Fruit fly (Drosophila melanogaster) whole organism, prepupa: Measurements from ENCODE around the gene CG31473.

ENCODE experiments used
- Blimp-1 ChIP-seq: fragments of 200-800 bp; sonication (Bioruptor generic); optimal IDR thresholded peaks from 3 replicates; lab custom pipeline; 2017; ENCODE audit warnings: missing biosample characterization, missing genetic modification characterization, mild to moderate bottlenecking, moderate library complexity, missing genetic modification reagents
- CG10631 ChIP-seq: fragments of 200-800 bp; sonication (Bioruptor generic); optimal IDR thresholded peaks from 2 replicates; lab custom pipeline; 2016; ENCODE audit warnings: missing biosample characterization, missing genetic modification characterization
- CG10669 ChIP-seq: fragments of 200-800 bp; sonication (Bioruptor generic); optimal IDR thresholded peaks from 3 replicates; lab custom pipeline; 2018; ENCODE audit warnings: missing biosample characterization, mild to moderate bottlenecking, missing genetic modification characterization, moderate library complexity
- CG11294 ChIP-seq: fragments of 200-800 bp; sonication (Bioruptor generic); IDR thresholded peaks from 2 replicates; pipeline ENCODE4 v1.3.6; 2022; ENCODE audit warnings: missing biosample characterization, missing genetic modification characterization
- CG11762 ChIP-seq: fragments of 200-800 bp; sonication (Bioruptor generic); optimal IDR thresholded peaks from 3 replicates; lab custom pipeline; 2016; ENCODE audit warnings: missing biosample characterization, missing genetic modification characterization; ENCODE audit not compliant: insufficient read depth
- CG15336 ChIP-seq: fragments of 200-800 bp; sonication (Bioruptor generic); IDR thresholded peaks from 2 replicates; pipeline ENCODE4 v1.3.6; 2022; ENCODE audit warnings: missing biosample characterization, missing genetic modification characterization
- CG1621 ChIP-seq: fragments of 200-800 bp; sonication (Bioruptor generic); optimal IDR thresholded peaks from 3 replicates; lab custom pipeline; 2018; ENCODE audit warnings: missing biosample characterization, mild to moderate bottlenecking, missing genetic modification characterization
- CG16779 ChIP-seq: fragments of 200-800 bp; sonication (Bioruptor generic); optimal IDR thresholded peaks from 3 replicates; lab custom pipeline; 2017; ENCODE audit warnings: missing biosample characterization, mild to moderate bottlenecking, missing genetic modification characterization
- CG3032 ChIP-seq: fragments of 200-800 bp; optimal IDR thresholded peaks from 2 replicates; lab custom pipeline; 2019; ENCODE audit warnings: missing biosample characterization, mild to moderate bottlenecking, missing genetic modification characterization, moderate library complexity
- CG31627 ChIP-seq: fragments of 200-800 bp; sonication (Bioruptor generic); optimal IDR thresholded peaks from 3 replicates; lab custom pipeline; 2016; ENCODE audit warnings: missing biosample characterization, missing genetic modification characterization
- CG32006 ChIP-seq: fragments of 200-800 bp; sonication (Bioruptor generic); optimal IDR thresholded peaks from 3 replicates; lab custom pipeline; 2017; ENCODE audit warnings: missing biosample characterization, mild to moderate bottlenecking, missing genetic modification characterization
- CG3919 ChIP-seq: fragments of 200-800 bp; sonication (Bioruptor generic); optimal IDR thresholded peaks from 3 replicates; lab custom pipeline; 2016; ENCODE audit warnings: missing biosample characterization, missing genetic modification characterization
- CG6276 ChIP-seq: fragments of 200-800 bp; sonication (Bioruptor generic); optimal IDR thresholded peaks from 2 replicates; lab custom pipeline; 2017; ENCODE audit warnings: missing biosample characterization, mild to moderate bottlenecking, missing genetic modification characterization
- CG6792 ChIP-seq: fragments of 200-800 bp; sonication (Bioruptor generic); optimal IDR thresholded peaks from 3 replicates; lab custom pipeline; 2016; ENCODE audit warnings: missing biosample characterization, missing genetic modification characterization
- CG6854 ChIP-seq: fragments of 200-800 bp; sonication (Bioruptor generic); optimal IDR thresholded peaks from 2 replicates; lab custom pipeline; 2017; ENCODE audit warnings: missing biosample characterization, mild to moderate bottlenecking, missing genetic modification characterization
- CG7368 ChIP-seq: fragments of 200-800 bp; sonication (Bioruptor generic); optimal IDR thresholded peaks from 3 replicates; lab custom pipeline; 2016; ENCODE audit warnings: missing biosample characterization, missing genetic modification characterization
- CG8632 ChIP-seq: fragments of 200-800 bp; sonication (Bioruptor generic); optimal IDR thresholded peaks from 3 replicates; lab custom pipeline; 2016; ENCODE audit warnings: missing biosample characterization, missing genetic modification characterization
- Eip75B ChIP-seq: fragments of 200-800 bp; sonication (Bioruptor generic); optimal IDR thresholded peaks from 3 replicates; lab custom pipeline; 2016; ENCODE audit warnings: missing biosample characterization, missing genetic modification characterization
- Eip78C ChIP-seq: fragments of 200-800 bp; sonication (Bioruptor generic); peaks from one replicate; lab custom pipeline; 2016; ENCODE audit warnings: missing biosample characterization, missing genetic modification characterization
- Eip93F ChIP-seq: fragments of 200-800 bp; sonication (Bioruptor generic); optimal IDR thresholded peaks from 2 replicates; lab custom pipeline; 2016; ENCODE audit warnings: missing biosample characterization, mild to moderate bottlenecking, missing genetic modification characterization
- Gug ChIP-seq: fragments of 200-800 bp; sonication (Bioruptor generic); IDR thresholded peaks from 2 replicates; pipeline ENCODE4 v1.3.6; 2022; ENCODE audit warnings: missing biosample characterization, missing genetic modification characterization
- Hr39 ChIP-seq: fragments of 200-800 bp; sonication (Bioruptor generic); optimal IDR thresholded peaks from 2 replicates; lab custom pipeline; 2016; ENCODE audit warnings: missing biosample characterization, missing genetic modification characterization
- Hr4 ChIP-seq: fragments of 200-800 bp; sonication (Bioruptor generic); optimal IDR thresholded peaks from 3 replicates; lab custom pipeline; 2016; ENCODE audit warnings: missing biosample characterization, missing genetic modification characterization
- Lpt ChIP-seq: fragments of 200-800 bp; sonication (Bioruptor generic); optimal IDR thresholded peaks from 3 replicates; lab custom pipeline; 2016; ENCODE audit warnings: missing biosample characterization, missing genetic modification characterization
- Met ChIP-seq: fragments of 200-800 bp; sonication (Bioruptor generic); optimal IDR thresholded peaks from 3 replicates; lab custom pipeline; 2016; ENCODE audit warnings: missing biosample characterization, missing genetic modification characterization
- OdsH ChIP-seq: fragments of 200-800 bp; sonication (Bioruptor generic); optimal IDR thresholded peaks from 3 replicates; lab custom pipeline; 2016; ENCODE audit warnings: missing biosample characterization, missing genetic modification characterization
- Smox ChIP-seq: fragments of 200-800 bp; sonication (Bioruptor generic); optimal IDR thresholded peaks from 3 replicates; lab custom pipeline; 2016; ENCODE audit warnings: missing biosample characterization, missing genetic modification characterization
- achi ChIP-seq: fragments of 200-800 bp; sonication (Bioruptor generic); optimal IDR thresholded peaks from 3 replicates; lab custom pipeline; 2016; ENCODE audit warnings: missing biosample characterization, missing genetic modification characterization
- acj6 ChIP-seq: fragments of 200-800 bp; sonication (Bioruptor generic); optimal IDR thresholded peaks from 3 replicates; lab custom pipeline; 2016; ENCODE audit warnings: missing biosample characterization, missing genetic modification characterization
- dsx ChIP-seq: fragments of 200-800 bp; optimal IDR thresholded peaks from 3 replicates; lab custom pipeline; 2019; ENCODE audit warnings: missing biosample characterization, mild to moderate bottlenecking, missing genetic modification characterization, moderate library complexity; ENCODE audit not compliant: poor library complexity, severe bottlenecking
- eg ChIP-seq: fragments of 200-800 bp; sonication (Bioruptor generic); IDR thresholded peaks from 3 replicates; pipeline ENCODE4 v1.3.6; 2022; ENCODE audit warnings: missing biosample characterization, missing genetic modification characterization
- esn ChIP-seq: fragments of 200-800 bp; sonication (Bioruptor generic); optimal IDR thresholded peaks from 2 replicates; lab custom pipeline; 2016; ENCODE audit warnings: missing biosample characterization, mild to moderate bottlenecking, missing genetic modification characterization, moderate library complexity
- fd59A ChIP-seq: fragments of 200-800 bp; sonication (Bioruptor generic); optimal IDR thresholded peaks from 2 replicates; lab custom pipeline; 2017; ENCODE audit warnings: missing biosample characterization, mild to moderate bottlenecking, missing genetic modification characterization, missing genetic modification reagents
- lz ChIP-seq: fragments of 200-800 bp; sonication (Bioruptor generic); optimal IDR thresholded peaks from 3 replicates; lab custom pipeline; 2016; ENCODE audit warnings: missing biosample characterization, missing genetic modification characterization
- net ChIP-seq: fragments of 200-800 bp; sonication (Bioruptor generic); optimal IDR thresholded peaks from 3 replicates; lab custom pipeline; 2016; ENCODE audit warnings: missing biosample characterization, missing genetic modification characterization
- pdm3 ChIP-seq: fragments of 200-800 bp; sonication (Bioruptor generic); optimal IDR thresholded peaks from 3 replicates; lab custom pipeline; 2016; ENCODE audit warnings: missing biosample characterization, missing genetic modification characterization
- ss ChIP-seq, 2 experiments: fragments of 200-800 bp; sonication (Bioruptor generic); optimal IDR thresholded peaks; 2 replicates in 1 of 2; 3 replicates in 1 of 2; lab custom pipeline; 2017 to 2018; ENCODE audit warnings: mild to moderate bottlenecking in 2 of 2, missing biosample characterization in 2 of 2, missing genetic modification characterization in 2 of 2, moderate library complexity in 1 of 2
- svp ChIP-seq: fragments of 200-800 bp; sonication (Bioruptor generic); peaks from one replicate; lab custom pipeline; 2016; ENCODE audit warnings: missing biosample characterization, missing genetic modification characterization
- topi ChIP-seq: fragments of 200-800 bp; sonication (Bioruptor generic); optimal IDR thresholded peaks from 3 replicates; lab custom pipeline; 2016; ENCODE audit warnings: missing biosample characterization, missing genetic modification characterization

CG31473 gene

dm6 chr3R:7813981-7814529, 2.4 kb downstream of the CG31473 start, which contains the start of gene CG34384 (continued):
- TF ChIP-seq Met (peak; percentile 48), CG6854 (GFP tag; lab: Kevin White, UChicago) (no peak), CG3032 (tag; lab: Kevin White, UChicago) (peak; percentile 49), CG6276 (GFP tag; lab: Kevin White, UChicago) (no peak), Eip78C (GFP tag; lab: Kevin White, UChicago) (peak; percentile 82), Smox (GFP tag; lab: Kevin White, UChicago) (peak; percentile 21), CG10669 (GFP tag; lab: Kevin White, UChicago) (peak; percentile 40), CG6792 (peak; percentile 52), fd59A (GFP tag; lab: Kevin White, UChicago) (peak; percentile 4), acj6 (GFP tag; lab: Kevin White, UChicago) (peak; percentile 30), pdm3 (GFP tag; lab: Kevin White, UChicago) (peak; percentile 41), Lpt (GFP tag; lab: Kevin White, UChicago) (no peak), esn (GFP tag; lab: Kevin White, UChicago) (peak; percentile 56), Hr4 (GFP tag; lab: Kevin White, UChicago) (peak; percentile 27), CG10631 (peak; percentile 31), CG8632 (GFP tag; lab: Kevin White, UChicago) (peak; percentile 19), CG16779 (tag; lab: Kevin White, UChicago) (no peak), dsx (peak; percentile 0), Blimp-1 (GFP tag; lab: Kevin White, UChicago) (peak; percentile 9), CG11294 (GFP tag; lab: Robert Waterston, UW) (no peak), Eip75B (GFP tag; lab: Kevin White, UChicago) (peak; percentile 59), achi (peak; percentile 28), topi (GFP tag; lab: Kevin White, UChicago) (peak; percentile 42)
- TF ChIP-seq, all 60 proteins: peak for 38

dm6 chr3R:7821559-7821958, 9.9 kb downstream of the CG31473 start:
- no peak for TF ChIP-seq CG6854 (GFP tag; lab: Kevin White, UChicago)
- TF ChIP-seq lz (GFP tag; lab: Kevin White, UChicago), result peak; percentile 18
- TF ChIP-seq ss (GFP tag; optimal IDR thresholded peaks at IDR 0.05; lab: Kevin White, UChicago), result peak in 1 of 2 experiments; percentile 28
- TF ChIP-seq topi (GFP tag; lab: Kevin White, UChicago), result no peak
- TF ChIP-seq Smox (GFP tag; lab: Kevin White, UChicago), result peak; percentile 28
- peak; percentile 40 for TF ChIP-seq CG10631
- peak; percentile 40 for TF ChIP-seq OdsH (GFP tag; lab: Kevin White, UChicago)
- peak; percentile 8 for TF ChIP-seq CG3919 (GFP tag; lab: Kevin White, UChicago)
- no peak for TF ChIP-seq CG7368 (GFP tag; lab: Kevin White, UChicago)
- peak; percentile 44 for TF ChIP-seq Hr4 (GFP tag; lab: Kevin White, UChicago)
- peak; percentile 50 for TF ChIP-seq svp (GFP tag; lab: Kevin White, UChicago)
- TF ChIP-seq eg (GFP tag; lab: Robert Waterston, UW), result peak; percentile 54; the same call in 2 of the 3 replicates
- peak; percentile 12 for TF ChIP-seq Hr39 (GFP tag; lab: Kevin White, UChicago)
- peak; percentile 13 for TF ChIP-seq CG31627 (GFP tag; lab: Kevin White, UChicago)
- peak; percentile 6 for TF ChIP-seq achi
- TF ChIP-seq Eip75B (GFP tag; lab: Kevin White, UChicago), result peak; percentile 8
- TF ChIP-seq CG16779 (tag; lab: Kevin White, UChicago), result no peak
- TF ChIP-seq Eip78C (GFP tag; lab: Kevin White, UChicago), result peak; percentile 68
- TF ChIP-seq CG1621 (tag; lab: Kevin White, UChicago), result no peak
- TF ChIP-seq fd59A (GFP tag; lab: Kevin White, UChicago), result peak; percentile 4
- peak; percentile 28; the same call in 1 of the 2 replicates for TF ChIP-seq Gug (GFP tag; lab: Robert Waterston, UW)
- TF ChIP-seq CG15336, result 0 out of 2 replicates have a peak, but pooled peaks have one; percentile 10
- TF ChIP-seq CG11762 (GFP tag; lab: Kevin White, UChicago), result no peak
- no peak for TF ChIP-seq CG8632 (GFP tag; lab: Kevin White, UChicago)
- peak; percentile 4 for TF ChIP-seq net (GFP tag; lab: Kevin White, UChicago)
- TF ChIP-seq acj6 (GFP tag; lab: Kevin White, UChicago), result peak; percentile 18
- TF ChIP-seq Eip93F, result no peak
- peak; percentile 14 for TF ChIP-seq Met
- peak; percentile 40 for TF ChIP-seq pdm3 (GFP tag; lab: Kevin White, UChicago)
- TF ChIP-seq CG10669 (GFP tag; lab: Kevin White, UChicago), result peak; percentile 22
- TF ChIP-seq Lpt (GFP tag; lab: Kevin White, UChicago), result no peak
- peak; percentile 53 for TF ChIP-seq CG32006 (GFP tag; lab: Kevin White, UChicago)
- TF ChIP-seq CG6792, result no peak
- TF ChIP-seq, all 60 proteins: peak for 23
